Worm (Caenorhabditis elegans) whole organism, mixed stage, embryonic: ENCODE results near the gene irld-21.

Experiments used
- ceh-83 ChIP-seq: fragments of 200-800 bp; sonication (Bioruptor generic); optimal IDR thresholded peaks from 2 replicates; lab custom pipeline; 2018; ENCODE audit warnings: mild to moderate bottlenecking, missing genetic modification characterization, missing compliant biosample characterization
- elt-1 ChIP-seq: sonication (generic microtip); optimal IDR thresholded peaks from 2 replicates; lab custom pipeline; 2017; ENCODE audit warnings: missing genetic modification characterization, mild to moderate bottlenecking, missing compliant biosample characterization, antibody characterized with exemption, moderate library complexity, borderline replicate concordance; ENCODE audit not compliant: insufficient read depth
- lin-13 ChIP-seq: fragments of 150-350 bp; optimal IDR thresholded peaks from 2 replicates; lab custom pipeline; 2014; ENCODE audit warnings: missing biosample characterization, missing genetic modification characterization
- mep-1 ChIP-seq: fragments of 150-350 bp; optimal IDR thresholded peaks from 2 replicates; lab custom pipeline; 2017; ENCODE audit warnings: missing biosample characterization, missing genetic modification reagents, missing genetic modification characterization, inconsistent platforms
- nhr-76 ChIP-seq: sonication (generic microtip); optimal IDR thresholded peaks from 2 replicates; lab custom pipeline; 2017; ENCODE audit warnings: missing biosample characterization, missing genetic modification characterization
- snpc-4 ChIP-seq: fragments of 150-350 bp; optimal IDR thresholded peaks from 2 replicates; lab custom pipeline; 2014; ENCODE audit warnings: missing biosample characterization, missing genetic modification characterization

ce11 chrIV:10078003-10078402 is 44.1 kb downstream of the irld-21 start:
- TF ChIP-seq mep-1 (tag; lab: Kevin White, UChicago) (no peak), elt-1 (no peak), lin-13 (tag; lab: Kevin White, UChicago) (no peak), nhr-76 (tag; lab: Kevin White, UChicago) (no peak), snpc-4 (tag; lab: Kevin White, UChicago) (no peak), ceh-83 (GFP tag; lab: Kevin White, UChicago) (no peak)
